Worm (Caenorhabditis elegans) whole organism, L2 larva: ENCODE data around the gene C03A7.13.

Source experiments
- C34F6.9 ChIP-seq: fragments of 150-350 bp; optimal IDR thresholded peaks from 2 replicates; lab custom pipeline; 2014; ENCODE audit warnings: missing biosample characterization, missing genetic modification characterization
- F13H6.1 ChIP-seq: sonication (generic microtip); optimal IDR thresholded peaks from 2 replicates; lab custom pipeline; 2016; ENCODE audit warnings: missing genetic modification characterization, missing compliant biosample characterization
- R02D3.7 ChIP-seq: fragments of 150-350 bp; optimal IDR thresholded peaks from 2 replicates; lab custom pipeline; 2014; ENCODE audit warnings: missing biosample characterization, missing genetic modification characterization
- Y55F3AM.14 ChIP-seq: fragments of 200-800 bp; sonication (Bioruptor generic); optimal IDR thresholded peaks from 2 replicates; lab custom pipeline; 2018; ENCODE audit warnings: mild to moderate bottlenecking, missing genetic modification characterization, missing compliant biosample characterization
- aly-2 ChIP-seq: fragments of 150-350 bp; optimal IDR thresholded peaks from 2 replicates; lab custom pipeline; 2014; ENCODE audit warnings: missing biosample characterization, missing genetic modification characterization
- ama-1 ChIP-seq: fragments of 150-350 bp; optimal IDR thresholded peaks from 2 replicates; lab custom pipeline; 2018; ENCODE audit warnings: inconsistent platforms
- blmp-1 ChIP-seq: sonication (generic microtip); optimal IDR thresholded peaks from 2 replicates; lab custom pipeline; 2017; ENCODE audit warnings: missing genetic modification characterization, mild to moderate bottlenecking, missing compliant biosample characterization, antibody characterized with exemption, moderate library complexity; ENCODE audit not compliant: insufficient read depth
- ceh-16 ChIP-seq: fragments of 150-350 bp; optimal IDR thresholded peaks from 2 replicates; lab custom pipeline; 2014; ENCODE audit warnings: missing biosample characterization, missing genetic modification characterization
- crh-2 ChIP-seq: sonication (generic microtip); optimal IDR thresholded peaks from 2 replicates; lab custom pipeline; 2017; ENCODE audit warnings: missing biosample characterization, missing genetic modification characterization
- dmd-4 ChIP-seq: sonication (generic microtip); optimal IDR thresholded peaks from 2 replicates; lab custom pipeline; 2017; ENCODE audit warnings: missing biosample characterization, missing genetic modification characterization
- egl-27 ChIP-seq: sonication (generic microtip); optimal IDR thresholded peaks from 3 replicates; lab custom pipeline; 2017; ENCODE audit warnings: missing biosample characterization, missing genetic modification reagents, missing genetic modification characterization
- elt-3 ChIP-seq: sonication (generic microtip); optimal IDR thresholded peaks from 2 replicates; lab custom pipeline; 2017; ENCODE audit warnings: missing biosample characterization, missing genetic modification characterization
- fos-1 ChIP-seq: fragments of 150-350 bp; optimal IDR thresholded peaks from 2 replicates; lab custom pipeline; 2014; ENCODE audit warnings: missing biosample characterization, missing genetic modification characterization
- gmeb-1 ChIP-seq: fragments of 150-350 bp; optimal IDR thresholded peaks from 2 replicates; lab custom pipeline; 2014; ENCODE audit warnings: missing biosample characterization, missing genetic modification characterization
- lin-13 ChIP-seq: fragments of 150-350 bp; optimal IDR thresholded peaks from 2 replicates; lab custom pipeline; 2014; ENCODE audit warnings: missing biosample characterization, missing genetic modification reagents, missing genetic modification characterization
- lin-39 ChIP-seq: fragments of 150-350 bp; optimal IDR thresholded peaks from 2 replicates; lab custom pipeline; 2014; ENCODE audit warnings: missing biosample characterization, missing genetic modification reagents, missing genetic modification characterization
- lsy-2 ChIP-seq, 2 experiments: fragments of 150-350 bp in 1 of 2; sonication (generic microtip) in 1 of 2; optimal IDR thresholded peaks; 2 replicates each; lab custom pipeline; 2014 to 2017; ENCODE audit warnings: missing biosample characterization in 2 of 2, missing genetic modification characterization in 2 of 2
- mab-5 ChIP-seq: fragments of 150-350 bp; optimal IDR thresholded peaks from 2 replicates; lab custom pipeline; 2014; ENCODE audit warnings: missing biosample characterization, missing genetic modification characterization
- mdl-1 ChIP-seq, 2 experiments: fragments of 150-350 bp in 1 of 2; sonication (generic microtip) in 1 of 2; optimal IDR thresholded peaks; 2 replicates each; lab custom pipeline; 2017; ENCODE audit warnings: missing biosample characterization in 2 of 2, missing genetic modification characterization in 2 of 2
- nhr-11 ChIP-seq: fragments of 150-350 bp; optimal IDR thresholded peaks from 2 replicates; lab custom pipeline; 2014; ENCODE audit warnings: missing biosample characterization, missing genetic modification characterization
- nhr-12 ChIP-seq: fragments of 150-350 bp; optimal IDR thresholded peaks from 2 replicates; lab custom pipeline; 2014; ENCODE audit warnings: missing biosample characterization, missing genetic modification characterization
- nhr-129 ChIP-seq: fragments of 150-350 bp; optimal IDR thresholded peaks from 2 replicates; lab custom pipeline; 2014; ENCODE audit warnings: missing biosample characterization, missing genetic modification characterization
- nhr-23 ChIP-seq: fragments of 150-350 bp; optimal IDR thresholded peaks from 2 replicates; lab custom pipeline; 2014; ENCODE audit warnings: missing biosample characterization, missing genetic modification reagents, missing genetic modification characterization
- nhr-237 ChIP-seq: fragments of 150-350 bp; optimal IDR thresholded peaks from 2 replicates; lab custom pipeline; 2014; ENCODE audit warnings: missing biosample characterization, missing genetic modification characterization
- nhr-25 ChIP-seq: fragments of 150-350 bp; sonication (generic microtip); optimal IDR thresholded peaks from 3 replicates; lab custom pipeline; 2014; ENCODE audit warnings: missing biosample characterization, missing genetic modification characterization
- nhr-6 ChIP-seq: fragments of 150-350 bp; optimal IDR thresholded peaks from 2 replicates; lab custom pipeline; 2014; ENCODE audit warnings: missing biosample characterization, missing genetic modification characterization
- nhr-77 ChIP-seq: fragments of 150-350 bp; optimal IDR thresholded peaks from 2 replicates; lab custom pipeline; 2014; ENCODE audit warnings: missing biosample characterization, missing genetic modification characterization
- peb-1 ChIP-seq: fragments of 150-350 bp; optimal IDR thresholded peaks from 2 replicates; lab custom pipeline; 2014; ENCODE audit warnings: missing biosample characterization, missing genetic modification characterization
- skn-1 ChIP-seq: sonication (generic microtip); optimal IDR thresholded peaks from 2 replicates; lab custom pipeline; 2017; ENCODE audit warnings: missing biosample characterization, missing genetic modification characterization
- sma-3 ChIP-seq: sonication (generic microtip); optimal IDR thresholded peaks from 2 replicates; lab custom pipeline; 2016; ENCODE audit warnings: missing genetic modification reagents, missing genetic modification characterization, missing compliant biosample characterization
- sma-9 ChIP-seq, 2 experiments: fragments of 150-350 bp in 1 of 2; sonication (generic microtip) in 1 of 2; optimal IDR thresholded peaks; 2 replicates each; lab custom pipeline; 2014 to 2016; ENCODE audit warnings: missing genetic modification characterization in 2 of 2, mild to moderate bottlenecking in 1 of 2, missing biosample characterization in 1 of 2, missing compliant biosample characterization in 1 of 2, missing genetic modification reagents in 1 of 2, moderate library complexity in 1 of 2
- unc-55 ChIP-seq: fragments of 150-350 bp; sonication (generic microtip); optimal IDR thresholded peaks from 3 replicates; lab custom pipeline; 2014; ENCODE audit warnings: missing biosample characterization, missing genetic modification reagents, missing genetic modification characterization
- unc-62 ChIP-seq: fragments of 150-350 bp; optimal IDR thresholded peaks from 2 replicates; lab custom pipeline; 2014; ENCODE audit warnings: missing biosample characterization, missing genetic modification reagents, missing genetic modification characterization
- zag-1 ChIP-seq: fragments of 150-350 bp; optimal IDR thresholded peaks from 2 replicates; lab custom pipeline; 2014; ENCODE audit warnings: missing biosample characterization, missing genetic modification characterization
- ztf-1 ChIP-seq: fragments of 200-800 bp; sonication (Bioruptor generic); conservative IDR thresholded peaks from 2 replicates; pipeline ENCODE4 v1.3.6; 2022; ENCODE audit warnings: missing genetic modification characterization, missing compliant biosample characterization
- ztf-11 ChIP-seq: sonication (generic microtip); optimal IDR thresholded peaks from 2 replicates; lab custom pipeline; 2017; ENCODE audit warnings: missing biosample characterization, missing genetic modification characterization

C03A7.13 gene

DNA sequence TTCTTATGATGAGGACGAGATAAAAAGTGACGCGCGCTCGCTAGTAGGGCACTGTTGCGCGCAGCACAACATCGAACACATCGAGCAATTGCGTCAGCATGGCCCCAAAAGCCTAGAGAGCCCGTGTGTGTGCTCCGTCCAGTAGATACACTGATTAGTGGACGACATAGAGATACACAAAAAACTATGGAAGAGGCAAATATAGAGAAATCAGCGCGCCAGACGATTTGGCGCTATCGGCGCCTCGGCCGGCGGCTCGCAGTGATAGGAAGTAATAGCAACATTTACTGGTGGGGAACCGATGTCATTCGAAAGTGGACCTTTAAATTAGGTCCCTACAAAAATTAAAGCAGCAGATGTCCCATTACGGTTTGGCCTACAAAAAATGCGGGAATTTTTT lies 36.2 kb upstream of the C03A7.13 start (continued):
- TF ChIP-seq ama-1 (no peak), skn-1 (tag; lab: Kevin White, UChicago) (no peak), ztf-11 (tag; lab: Kevin White, UChicago) (no peak), sma-9 (GFP tag; optimal IDR thresholded peaks at IDR 0.05; lab: Kevin White, UChicago) (peak; percentile 74), sma-9 (tag; optimal IDR thresholded peaks at IDR 0.05; lab: Kevin White, UChicago) (no peak), nhr-25 (tag; lab: Kevin White, UChicago) (no peak), mab-5 (no peak), R02D3.7 (tag; lab: Kevin White, UChicago) (no peak), nhr-77 (tag; lab: Kevin White, UChicago) (no peak)

DNA sequence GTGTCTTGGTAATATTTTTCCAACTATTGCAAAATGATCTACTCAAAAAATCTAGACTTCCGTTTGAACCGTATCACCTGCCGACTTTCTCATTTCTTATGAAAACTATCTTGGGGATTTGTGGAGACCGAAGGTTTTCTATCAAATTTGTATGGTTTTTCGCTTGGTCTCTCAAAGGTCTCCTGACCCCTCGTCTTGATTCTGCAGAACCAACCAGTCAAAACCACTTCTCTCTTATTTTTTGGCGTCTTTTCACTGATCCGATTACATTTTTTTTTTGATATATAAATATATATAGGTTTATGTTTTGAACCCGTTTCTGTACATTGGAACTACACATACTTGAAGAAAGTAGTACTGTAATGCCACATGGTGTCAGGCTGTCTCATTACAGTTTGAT lies 33.3 kb upstream of the C03A7.13 start:
- TF ChIP-seq aly-2 (tag; lab: Kevin White, UChicago) = no peak
- TF ChIP-seq ceh-16 (tag; lab: Kevin White, UChicago) = no peak
- no peak for TF ChIP-seq lsy-2 (tag; optimal IDR thresholded peaks at IDR 0.05; lab: Kevin White, UChicago)
- no peak for TF ChIP-seq nhr-6 (tag; lab: Kevin White, UChicago)

DNA sequence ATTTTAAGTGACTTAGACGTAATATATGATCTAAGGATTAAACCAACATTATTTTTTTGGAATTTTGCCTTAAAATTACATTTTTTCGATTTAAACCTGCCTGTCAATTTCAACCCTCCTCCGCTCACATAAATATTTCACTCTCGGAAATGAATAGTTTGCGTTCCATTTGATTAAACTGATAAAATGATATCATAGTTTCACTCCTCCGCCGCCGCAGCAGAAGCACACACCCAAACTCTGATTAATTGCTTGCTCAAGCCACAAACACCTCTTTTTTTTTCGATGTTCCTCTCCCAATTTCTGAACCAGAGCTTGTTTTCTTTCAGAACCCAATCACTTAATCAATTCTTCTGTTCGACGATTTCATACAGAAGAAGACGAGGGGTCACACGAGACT lies 30.7 kb upstream of the C03A7.13 start, which contains the start of gene Y49G5B.1:
Gene Y49G5B.1, plus strand, starts transcription at position 324 of the 400 bp plus-strand sequence.
- TF ChIP-seq fos-1 = peak; percentile 56
- TF ChIP-seq nhr-237 (tag; lab: Kevin White, UChicago) = no peak

DNA sequence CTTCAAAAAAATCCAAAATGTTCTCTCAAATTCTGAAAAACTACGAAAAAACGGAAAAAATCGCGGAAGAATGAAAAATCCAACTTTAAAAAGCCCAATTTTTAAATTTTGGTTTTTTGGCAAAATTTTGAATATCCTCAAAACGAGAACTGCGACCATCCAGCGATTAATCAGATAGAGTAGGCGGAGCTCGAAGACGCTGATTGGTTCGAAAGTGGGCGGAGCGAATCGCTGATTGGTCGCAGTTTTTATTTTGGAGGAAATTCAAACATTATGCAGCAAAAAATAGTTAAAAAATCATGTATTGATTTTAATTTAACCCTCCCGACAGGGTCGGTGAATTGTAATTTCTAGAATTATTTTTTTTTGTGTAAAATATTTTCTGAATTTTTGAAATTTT lies 21.3 kb upstream of the C03A7.13 start:
- TF ChIP-seq peb-1 (tag; lab: Kevin White, UChicago) = no peak

DNA sequence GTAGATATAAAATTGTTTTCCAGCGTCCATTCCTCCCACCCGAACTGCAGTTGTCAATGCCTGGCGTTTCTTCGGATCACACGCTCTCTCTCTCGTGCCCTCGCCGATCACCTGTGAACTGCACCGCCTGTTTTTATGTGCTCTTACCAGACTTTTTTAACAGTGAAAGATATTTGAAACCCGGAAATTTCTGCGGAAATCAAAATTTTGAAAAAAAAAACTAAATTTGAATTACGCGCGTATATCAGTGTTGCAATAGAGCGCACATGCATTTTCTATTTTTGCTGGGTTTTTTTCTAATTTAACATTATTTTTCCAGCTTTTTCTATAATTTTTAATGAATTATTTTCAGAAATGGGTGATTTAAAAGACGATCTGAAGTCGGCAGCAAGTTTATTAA lies 11.8 kb upstream of the C03A7.13 start, which contains the start of gene ttc-37:
Gene ttc-37, plus strand, starts transcription at position 349 of the 400 bp plus-strand sequence.
- TF ChIP-seq unc-55 (peak; percentile 89), crh-2 (tag; lab: Kevin White, UChicago) (peak; percentile 55), aly-2 (tag; lab: Kevin White, UChicago) (no peak), sma-3 (GFP tag; lab: Kevin White, UChicago) (peak; percentile 54), egl-27 (tag; lab: Kevin White, UChicago) (peak; percentile 13), C34F6.9 (tag; lab: Kevin White, UChicago) (peak; percentile 79), elt-3 (tag; lab: Kevin White, UChicago) (no peak), nhr-237 (tag; lab: Kevin White, UChicago) (no peak), gmeb-1 (peak; percentile 99), fos-1 (peak; percentile 17), peb-1 (tag; lab: Kevin White, UChicago) (no peak), nhr-129 (tag; lab: Kevin White, UChicago) (peak; percentile 22), dmd-4 (tag; lab: Kevin White, UChicago) (no peak), lin-13 (GFP tag; lab: Kevin White, UChicago) (peak; percentile 6), nhr-23 (no peak), sma-9 (GFP tag; optimal IDR thresholded peaks at IDR 0.05; lab: Kevin White, UChicago) (no peak), sma-9 (tag; optimal IDR thresholded peaks at IDR 0.05; lab: Kevin White, UChicago) (no peak), lin-39 (tag; lab: Kevin White, UChicago) (no peak), lsy-2 (tag; optimal IDR thresholded peaks at IDR 0.05; lab: Kevin White, UChicago) (peak; percentile 33 to 82), nhr-12 (tag; lab: Kevin White, UChicago) (no peak), F13H6.1 (peak; percentile 53), nhr-25 (tag; lab: Kevin White, UChicago) (peak; percentile 36)

DNA sequence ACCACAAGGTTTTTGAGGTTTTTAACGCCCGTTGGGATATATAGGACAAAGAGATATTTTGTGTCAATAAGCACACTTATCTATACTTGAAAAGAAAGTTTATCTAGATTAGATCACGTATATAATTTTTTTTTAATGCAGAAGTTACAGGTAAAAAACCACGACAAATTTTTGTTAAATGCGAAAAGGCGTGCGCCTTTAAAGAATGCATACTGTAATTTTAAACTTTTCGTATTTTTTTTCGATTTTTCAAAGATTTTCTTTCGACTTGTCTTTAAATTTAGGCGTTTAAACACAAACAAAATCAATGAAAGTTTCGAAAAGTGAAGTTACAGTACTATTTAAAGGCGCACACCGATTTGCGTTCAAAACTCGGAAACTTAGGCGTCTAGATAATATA lies 11.3 kb upstream of the C03A7.13 start:
- TF ChIP-seq ztf-1 (GFP tag; lab: Robert Waterston, UW) = no peak
- TF ChIP-seq unc-62 (GFP tag; lab: Kevin White, UChicago) = no peak
- TF ChIP-seq mab-5 = no peak
- no peak for TF ChIP-seq blmp-1 (tag; lab: Kevin White, UChicago)
- TF ChIP-seq nhr-11 (tag; lab: Kevin White, UChicago) = no peak
- no peak for TF ChIP-seq zag-1 (tag; lab: Kevin White, UChicago)
- TF ChIP-seq nhr-23 = no peak
- TF ChIP-seq nhr-237 (tag; lab: Kevin White, UChicago) = no peak
- TF ChIP-seq R02D3.7 (tag; lab: Kevin White, UChicago) = no peak
- no peak for TF ChIP-seq lsy-2 (tag; optimal IDR thresholded peaks at IDR 0.05; lab: Kevin White, UChicago)
- TF ChIP-seq elt-3 (tag; lab: Kevin White, UChicago) = no peak
- TF ChIP-seq unc-55 = no peak
- no peak for TF ChIP-seq mdl-1 (tag; optimal IDR thresholded peaks at IDR 0.05; lab: Kevin White, UChicago)
- TF ChIP-seq ceh-16 (tag; lab: Kevin White, UChicago) = no peak
- TF ChIP-seq Y55F3AM.14 = no peak
- TF ChIP-seq fos-1 = no peak
- no peak for TF ChIP-seq nhr-129 (tag; lab: Kevin White, UChicago)
- no peak for TF ChIP-seq ztf-11 (tag; lab: Kevin White, UChicago)
- no peak for TF ChIP-seq crh-2 (tag; lab: Kevin White, UChicago)
